Worm (Caenorhabditis elegans): ENCODE data around the gene Y14H12B.2.
A peak's percentile ranks its signal among the peaks of the same experiment; 100 is the strongest.

The Y14H12B.2 gene

DNA sequence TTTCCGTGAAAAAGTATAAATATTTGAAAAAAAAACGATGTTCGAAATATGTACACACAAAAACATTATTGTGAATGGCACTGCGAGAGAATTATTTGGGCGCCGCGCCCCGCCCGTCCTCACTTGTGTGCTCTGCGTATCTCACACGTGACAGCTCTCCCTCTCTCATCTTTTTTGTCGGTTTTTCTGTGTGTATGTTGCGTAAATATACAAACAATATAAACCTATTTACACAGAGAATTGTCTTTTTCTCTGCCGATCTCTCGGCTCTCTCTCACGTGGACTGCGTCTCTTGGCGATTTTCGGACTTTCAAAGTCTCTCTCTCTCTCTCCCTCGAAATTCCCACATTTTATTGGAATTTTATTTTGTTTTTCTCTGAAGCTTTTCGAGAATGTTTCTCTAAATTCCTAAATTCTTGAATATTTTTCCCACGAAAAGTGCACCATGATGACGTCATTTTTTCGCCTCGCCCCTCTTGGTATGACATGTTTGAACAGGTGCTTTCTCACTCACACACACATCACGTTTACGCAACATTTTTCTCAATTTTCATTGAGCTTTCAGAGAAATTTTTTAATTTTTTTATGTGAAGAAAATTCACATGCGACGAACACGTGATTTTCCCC, 25.2 kb upstream of the Y14H12B.2 start (continued):
- TF ChIP-seq ces-1 (GFP tag; optimal IDR thresholded peaks at IDR 0.05): peak; percentile 84
- TF ChIP-seq nhr-28 (tag; optimal IDR thresholded peaks at IDR 0.05): no peak

DNA sequence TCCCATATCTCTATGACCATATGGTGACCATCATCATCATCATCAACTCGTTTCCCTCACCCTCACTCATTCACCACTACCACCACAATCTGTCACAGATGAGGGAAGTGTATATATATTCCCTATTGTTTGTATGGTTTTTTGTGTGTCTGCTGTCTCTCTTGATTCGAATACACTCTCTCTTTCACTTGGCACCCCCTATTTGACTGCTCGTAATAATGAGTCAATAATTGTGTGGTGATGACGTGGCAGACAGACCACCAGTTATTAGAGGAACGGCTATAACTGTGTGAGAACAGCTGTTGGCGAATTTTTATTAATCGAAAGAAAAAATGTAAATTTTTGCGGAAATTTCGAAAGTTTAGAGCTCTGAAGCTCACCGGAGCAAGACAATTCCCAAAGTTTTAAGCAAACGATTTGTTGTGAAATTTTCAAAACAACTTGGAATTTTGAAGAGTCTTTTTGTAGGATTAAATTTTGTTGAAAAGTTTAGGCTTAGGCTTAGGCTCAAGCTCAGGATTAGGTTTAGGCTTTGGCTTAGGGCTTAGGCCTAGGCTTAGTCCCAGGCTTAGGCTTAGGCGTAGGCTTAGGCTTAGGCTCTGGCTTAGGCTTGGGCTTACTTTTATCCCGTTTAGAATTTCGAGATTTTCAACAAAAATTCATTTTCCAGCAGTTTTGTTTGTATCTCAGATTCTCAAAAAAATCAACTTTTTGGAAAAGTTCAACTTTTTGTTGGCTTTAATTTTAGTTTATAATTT, 24.1 kb upstream of the Y14H12B.2 start:
- TF ChIP-seq elt-1 (tag; optimal IDR thresholded peaks at IDR 0.05; ENCODE audit: borderline replicate concordance, insufficient read depth) (no peak), unc-120 (tag; optimal IDR thresholded peaks at IDR 0.05; ENCODE audit: poor library complexity, severe bottlenecking) (no peak), ceh-39 (tag; optimal IDR thresholded peaks at IDR 0.05) (peak; percentile 64), ceh-83 (GFP tag; optimal IDR thresholded peaks at IDR 0.05) (no peak), bed-3 (GFP tag; optimal IDR thresholded peaks at IDR 0.05) (no peak), M03D4.4 (tag; optimal IDR thresholded peaks at IDR 0.05) (no peak), nhr-76 (tag; optimal IDR thresholded peaks at IDR 0.05) (no peak), zip-8 (tag; optimal IDR thresholded peaks at IDR 0.05) (no peak), flh-1 (GFP tag; optimal IDR thresholded peaks at IDR 0.05) (no peak), unc-62 (GFP tag; optimal IDR thresholded peaks at IDR 0.05) (peak; percentile 69), ces-1 (GFP tag; optimal IDR thresholded peaks at IDR 0.05) (no peak), ham-2 (GFP tag; optimal IDR thresholded peaks at IDR 0.05) (no peak), ztf-11 (tag; optimal IDR thresholded peaks at IDR 0.05) (no peak), lin-13 (tag; optimal IDR thresholded peaks at IDR 0.05) (no peak), elt-3 (tag; optimal IDR thresholded peaks at IDR 0.05) (no peak), unc-39 (tag; optimal IDR thresholded peaks at IDR 0.05) (no peak), sem-2 (GFP tag; optimal IDR thresholded peaks at IDR 0.05) (no peak), blmp-1 (tag; optimal IDR thresholded peaks at IDR 0.05) (no peak), sptf-1 (tag; optimal IDR thresholded peaks at IDR 0.05) (no peak), nhr-28 (tag; optimal IDR thresholded peaks at IDR 0.05) (no peak), drap-1 (GFP tag; optimal IDR thresholded peaks at IDR 0.05) (no peak), hlh-1 (tag; optimal IDR thresholded peaks at IDR 0.05) (no peak), nhr-237 (tag; optimal IDR thresholded peaks at IDR 0.05) (no peak), lsy-2 (tag; optimal IDR thresholded peaks at IDR 0.05) (no peak), ceh-43 (GFP tag; optimal IDR thresholded peaks at IDR 0.05) (peak; percentile 3), pha-4 (tag; optimal IDR thresholded peaks at IDR 0.05) (no peak), tbx-8 (GFP tag; optimal IDR thresholded peaks at IDR 0.05) (no peak), nhr-2 (tag; optimal IDR thresholded peaks at IDR 0.05) (peak; percentile 83), mab-5 (tag; optimal IDR thresholded peaks at IDR 0.05) (no peak), lin-32 (GFP tag; optimal IDR thresholded peaks at IDR 0.05) (peak; percentile 69), nhr-12 (tag; optimal IDR thresholded peaks at IDR 0.05) (no peak), mls-2 (tag; optimal IDR thresholded peaks at IDR 0.05) (peak; percentile 9), snpc-4 (tag; optimal IDR thresholded peaks at IDR 0.05) (no peak), cnd-1 (tag; optimal IDR thresholded peaks at IDR 0.05) (peak; percentile 80), mep-1 (tag; optimal IDR thresholded peaks at IDR 0.05) (peak; percentile 15)

DNA sequence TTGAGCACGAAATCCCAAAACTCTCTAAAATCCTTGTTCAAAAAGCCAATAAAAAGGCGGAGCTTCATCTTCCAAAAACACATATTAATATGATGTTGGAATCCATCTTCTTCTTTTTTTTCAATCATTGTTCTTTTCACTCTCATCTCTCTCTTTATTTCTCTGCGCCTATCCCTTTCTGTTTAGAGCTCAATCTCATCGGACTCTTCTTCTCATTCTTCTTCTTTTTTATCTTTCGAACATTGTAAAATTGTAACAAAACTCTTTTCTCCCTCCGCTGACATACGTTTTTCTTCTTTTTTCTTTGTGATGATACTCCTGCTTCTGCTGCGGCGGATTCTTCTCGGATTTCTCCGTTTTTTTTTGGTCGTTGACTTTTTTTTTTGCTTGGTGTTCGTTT, 23.2 kb upstream of the Y14H12B.2 start:
- peak; percentile 22 for TF ChIP-seq ces-1 (GFP tag; optimal IDR thresholded peaks at IDR 0.05)
- no peak for TF ChIP-seq nhr-12 (tag; optimal IDR thresholded peaks at IDR 0.05)
- TF ChIP-seq unc-120 (tag; optimal IDR thresholded peaks at IDR 0.05; ENCODE audit: poor library complexity, severe bottlenecking): peak; percentile 54
- no peak for TF ChIP-seq tbx-8 (GFP tag; optimal IDR thresholded peaks at IDR 0.05)
- no peak for TF ChIP-seq blmp-1 (tag; optimal IDR thresholded peaks at IDR 0.05)
- peak; percentile 1 for TF ChIP-seq mab-5 (tag; optimal IDR thresholded peaks at IDR 0.05)
- no peak for TF ChIP-seq nhr-28 (tag; optimal IDR thresholded peaks at IDR 0.05)
- TF ChIP-seq sptf-1 (tag; optimal IDR thresholded peaks at IDR 0.05): no peak
- no peak for TF ChIP-seq elt-3 (tag; optimal IDR thresholded peaks at IDR 0.05)

Measured in whole organism, mixed stage, embryonic.